Fruit fly (Drosophila melanogaster) whole organism, adult: ENCODE measurements around the gene CG9444.

Experiments
- CG12768 ChIP-seq: fragments of 200-800 bp; sonication (Bioruptor generic); optimal IDR thresholded peaks from 2 replicates; lab custom pipeline; 2017; ENCODE audit warnings: missing biosample characterization, missing genetic modification characterization, mild to moderate bottlenecking, moderate library complexity, missing genetic modification reagents
- CG14711 ChIP-seq: fragments of 200-800 bp; sonication (Bioruptor generic); optimal IDR thresholded peaks from 2 replicates; lab custom pipeline; 2018; ENCODE audit warnings: missing biosample characterization, mild to moderate bottlenecking, missing genetic modification characterization, moderate library complexity
- CG1620 ChIP-seq: fragments of 200-800 bp; sonication (Bioruptor generic); optimal IDR thresholded peaks from 2 replicates; lab custom pipeline; 2016; ENCODE audit warnings: missing biosample characterization, missing genetic modification characterization
- Mnt ChIP-seq: fragments of 200-800 bp; sonication (Bioruptor generic); optimal IDR thresholded peaks from 2 replicates; lab custom pipeline; 2016; ENCODE audit warnings: missing biosample characterization, mild to moderate bottlenecking, missing genetic modification characterization
- tj ChIP-seq: fragments of 200-800 bp; sonication (Bioruptor generic); optimal IDR thresholded peaks from 3 replicates; lab custom pipeline; 2017; ENCODE audit warnings: missing biosample characterization, mild to moderate bottlenecking, missing genetic modification characterization, moderate library complexity

Gene CG9444

DNA sequence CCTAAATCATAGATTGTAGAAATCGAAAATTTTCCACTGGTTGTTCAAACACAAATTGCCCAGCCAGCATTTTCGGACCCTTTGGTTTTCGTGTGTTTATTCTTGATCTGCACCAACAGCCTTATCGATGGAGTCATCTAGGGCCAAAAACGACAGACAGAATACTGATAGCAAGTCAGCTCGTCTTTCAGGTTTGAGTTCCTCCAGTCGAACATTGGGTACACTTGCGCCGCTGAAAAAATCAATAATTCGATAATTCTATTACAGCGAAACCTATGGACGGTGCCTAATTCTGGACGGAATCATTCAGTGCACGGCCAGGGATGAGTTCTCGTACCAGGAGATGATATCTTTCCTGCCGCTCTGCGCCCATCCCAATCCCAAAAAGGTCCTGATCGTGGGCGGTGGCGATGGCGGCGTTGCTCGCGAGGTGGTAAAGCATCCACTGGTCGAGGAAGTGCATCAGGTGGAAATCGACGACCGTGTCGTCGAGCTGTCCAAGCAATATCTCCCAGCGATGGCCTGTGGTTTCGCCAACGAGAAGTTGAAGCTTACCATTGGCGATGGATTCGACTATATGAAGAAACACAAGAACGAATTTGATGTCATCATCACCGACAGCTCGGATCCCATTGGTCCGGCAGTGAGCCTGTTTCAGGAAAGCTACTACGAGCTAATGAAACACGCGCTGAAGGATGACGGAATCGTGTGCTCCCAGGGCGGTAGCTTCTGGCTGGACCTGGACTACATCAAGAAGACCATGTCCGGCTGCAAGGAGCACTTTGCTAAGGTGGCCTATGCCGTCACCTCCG is 51.7 kb downstream of the CG9444 start:
- TF ChIP-seq tj (GFP tag; lab: Kevin White, UChicago), result peak; percentile 42
- no peak for TF ChIP-seq CG12768

DNA sequence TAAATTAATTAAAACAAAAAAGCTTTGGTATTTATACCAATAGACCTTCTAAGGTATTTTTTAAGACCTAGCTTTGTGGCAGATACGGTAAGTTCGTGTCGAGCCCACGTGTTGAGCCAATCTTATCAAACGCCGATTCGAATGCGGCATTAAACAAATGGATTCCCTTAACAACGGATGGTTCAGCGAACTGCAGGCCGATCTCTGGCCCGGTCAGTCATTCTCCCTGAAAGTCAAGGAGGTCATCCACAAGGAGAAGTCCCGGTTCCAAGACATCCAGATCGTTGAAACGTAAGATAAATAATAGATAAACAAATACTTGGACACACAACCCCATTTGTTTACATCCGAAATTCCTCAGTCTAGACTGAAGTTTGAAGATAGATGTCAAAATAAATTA is 52.5 kb downstream of the CG9444 start, which contains the start of gene SpdS:
SpdS (plus strand) TSS at position 78 of the 400 bp plus-strand sequence.
- TF ChIP-seq Mnt (GFP tag; lab: Kevin White, UChicago) (peak; percentile 98), CG1620 (no peak), CG14711 (tag; lab: Kevin White, UChicago) (no peak), CG12768 (no peak)
